Fruit fly (Drosophila melanogaster) whole organism: ENCODE measurements around the gene Exn.

Experiments used
- CG8478 ChIP-seq: fragments of >200 bp; optimal IDR thresholded peaks from 2 replicates; lab custom pipeline; 2018; ENCODE audit warnings: inconsistent platforms
- Dll ChIP-seq: fragments of >200 bp; optimal IDR thresholded peaks from 2 replicates; lab custom pipeline; 2017
- EcR ChIP-seq, 2 experiments: fragments of >200 bp; optimal IDR thresholded peaks; 2 replicates each; lab custom pipeline; 2017; ENCODE audit warnings: missing biosample characterization in 2 of 2, missing genetic modification characterization in 2 of 2, missing genetic modification reagents in 2 of 2
- pan ChIP-seq: fragments of >200 bp; optimal IDR thresholded peaks from 2 replicates; lab custom pipeline; 2017
- psq ChIP-seq: fragments of >200 bp; optimal IDR thresholded peaks from 2 replicates; lab custom pipeline; 2017
- usp ChIP-seq: fragments of >200 bp; optimal IDR thresholded peaks from 2 replicates; lab custom pipeline; 2017; ENCODE audit warnings: missing biosample characterization, missing genetic modification characterization, mixed read lengths

The Exn gene

DNA sequence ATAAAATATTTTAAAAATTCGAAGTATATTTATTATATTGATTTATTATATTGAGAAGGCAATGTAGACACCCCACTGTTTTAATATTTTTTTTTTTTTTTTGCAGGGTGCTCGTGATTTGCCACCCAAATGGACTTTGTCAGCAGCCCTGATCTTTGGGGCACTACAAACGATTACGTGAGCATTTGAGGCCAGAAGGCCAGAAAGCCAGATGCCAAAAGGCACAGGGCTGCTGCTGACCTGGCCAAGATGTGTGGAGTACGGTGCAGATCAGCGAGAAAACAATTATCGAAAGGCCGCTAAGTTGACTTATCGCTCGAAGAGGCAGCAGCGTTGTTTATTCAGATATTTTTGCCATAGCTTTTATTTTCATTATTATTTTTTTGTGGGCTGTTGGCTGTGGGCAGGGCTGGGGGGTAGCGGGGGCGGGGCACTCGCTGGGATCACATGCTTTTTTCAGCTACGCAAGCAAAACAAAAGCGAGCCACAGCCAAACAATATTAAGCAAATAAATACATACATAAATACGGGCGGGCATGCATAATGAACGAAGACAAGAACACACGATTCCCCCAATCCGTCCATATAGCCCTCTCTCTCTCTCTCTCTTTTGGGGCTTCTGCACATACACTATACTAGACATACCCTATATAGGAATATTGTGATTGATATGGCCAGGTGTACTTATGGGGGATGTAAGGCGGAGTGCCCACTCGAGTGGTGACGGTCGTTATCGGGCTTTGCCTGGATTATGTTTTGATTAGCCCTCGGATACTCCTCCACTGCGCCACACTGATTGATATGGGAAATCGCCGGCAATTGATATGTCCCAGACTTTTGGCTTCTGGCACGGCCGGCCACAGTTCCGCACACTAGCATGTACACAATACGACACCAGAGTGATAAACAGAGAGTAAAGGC is 33.7 kb downstream of the Exn start:
- TF ChIP-seq usp (GFP tag; lab: Kevin White, UChicago), result no peak
- no peak for TF ChIP-seq Dll (lab: Kevin White, UChicago)
- no peak for TF ChIP-seq EcR (GFP tag; optimal IDR thresholded peaks at IDR 0.05; lab: Kevin White, UChicago)
- TF ChIP-seq CG8478 (lab: Kevin White, UChicago), result no peak
- no peak for TF ChIP-seq pan (lab: Kevin White, UChicago)
- TF ChIP-seq psq (lab: Kevin White, UChicago), result no peak

DNA sequence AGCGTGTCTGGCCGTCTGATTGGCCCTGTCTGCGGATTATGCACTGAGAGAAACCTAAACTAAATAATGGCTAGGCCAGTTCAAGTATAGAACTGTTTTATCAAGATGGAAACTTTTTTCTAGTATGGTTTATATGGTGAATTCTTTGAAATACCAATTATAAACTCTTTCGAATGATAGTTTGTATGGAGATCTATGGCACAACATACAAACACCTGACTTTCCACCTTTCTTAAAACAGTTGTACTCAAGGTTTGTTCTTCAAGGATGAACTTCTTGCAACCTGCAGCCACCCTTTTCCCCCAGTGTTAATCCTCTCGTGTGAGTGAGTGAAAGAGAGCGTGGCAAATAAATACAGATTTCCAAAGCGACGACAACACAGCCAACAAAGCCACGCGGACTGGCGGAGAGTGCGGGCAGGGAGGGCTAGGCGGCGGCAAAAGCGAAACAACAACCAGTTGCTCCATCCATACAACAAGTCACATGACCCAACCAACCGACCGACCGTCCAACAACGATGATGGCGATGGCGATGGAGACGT is 34.5 kb downstream of the Exn start:
- no peak for TF ChIP-seq pan (lab: Kevin White, UChicago)
- TF ChIP-seq usp (GFP tag; lab: Kevin White, UChicago), result no peak
- no peak for TF ChIP-seq psq (lab: Kevin White, UChicago)
- TF ChIP-seq EcR (GFP tag; optimal IDR thresholded peaks at IDR 0.05; lab: Kevin White, UChicago), result no peak
- no peak for TF ChIP-seq CG8478 (lab: Kevin White, UChicago)
- no peak for TF ChIP-seq Dll (lab: Kevin White, UChicago)

DNA sequence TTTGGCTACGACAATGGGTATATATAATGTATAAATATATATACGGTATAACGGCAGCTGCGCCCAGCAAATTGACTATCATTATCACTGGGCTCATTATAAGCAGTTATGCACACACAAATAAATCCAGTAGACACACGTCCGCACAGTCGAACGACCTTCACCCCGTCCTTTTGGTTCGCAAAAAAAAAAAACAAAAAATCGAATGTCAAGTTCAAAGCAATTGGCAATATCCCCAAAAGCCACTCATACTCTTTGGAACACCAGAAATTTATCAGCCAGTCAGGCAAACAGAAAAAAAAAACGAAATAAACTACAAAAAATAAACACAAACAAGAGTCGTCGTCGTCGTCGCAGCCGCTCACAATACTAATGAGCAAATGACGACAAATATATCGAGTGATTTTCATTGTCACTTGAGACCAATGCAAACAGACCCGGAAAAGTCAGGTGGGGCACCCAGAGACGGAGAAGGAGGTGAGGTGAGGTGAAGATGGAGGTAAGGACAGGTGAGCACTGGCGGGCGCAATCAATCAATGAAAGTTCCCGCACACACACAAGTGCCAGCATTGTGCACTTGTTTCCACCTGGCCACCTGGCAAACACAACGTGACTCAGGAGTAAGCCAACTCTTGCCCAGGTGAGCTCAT is 35.1 kb downstream of the Exn start:
- TF ChIP-seq CG8478 (lab: Kevin White, UChicago) (no peak), EcR (GFP tag; optimal IDR thresholded peaks at IDR 0.05; lab: Kevin White, UChicago) (no peak), Dll (lab: Kevin White, UChicago) (no peak), usp (GFP tag; lab: Kevin White, UChicago) (no peak), psq (lab: Kevin White, UChicago) (no peak), pan (lab: Kevin White, UChicago) (no peak)

DNA sequence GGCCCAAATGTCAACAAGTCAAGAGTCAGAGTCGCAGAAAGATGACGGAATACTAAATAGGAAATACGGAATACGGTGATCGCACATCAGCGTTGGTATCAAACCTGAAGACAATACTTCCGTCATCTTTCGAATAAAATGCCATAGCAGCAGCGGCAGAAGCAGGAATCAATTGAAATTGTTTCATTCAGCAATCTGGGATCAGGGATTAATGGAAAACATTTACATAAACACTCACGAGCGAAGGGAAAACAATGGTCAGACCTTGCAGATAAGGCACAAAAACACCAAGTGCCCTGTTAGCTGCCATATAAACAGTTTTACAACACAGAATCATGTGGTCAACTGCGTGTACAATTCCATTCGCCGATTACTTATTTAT is 35.6 kb downstream of the Exn start:
- no peak for TF ChIP-seq pan (lab: Kevin White, UChicago)
- TF ChIP-seq usp (GFP tag; lab: Kevin White, UChicago), result no peak
- no peak for TF ChIP-seq psq (lab: Kevin White, UChicago)
- no peak for TF ChIP-seq EcR (GFP tag; optimal IDR thresholded peaks at IDR 0.05; lab: Kevin White, UChicago)
- TF ChIP-seq Dll (lab: Kevin White, UChicago), result no peak
- no peak for TF ChIP-seq CG8478 (lab: Kevin White, UChicago)

DNA sequence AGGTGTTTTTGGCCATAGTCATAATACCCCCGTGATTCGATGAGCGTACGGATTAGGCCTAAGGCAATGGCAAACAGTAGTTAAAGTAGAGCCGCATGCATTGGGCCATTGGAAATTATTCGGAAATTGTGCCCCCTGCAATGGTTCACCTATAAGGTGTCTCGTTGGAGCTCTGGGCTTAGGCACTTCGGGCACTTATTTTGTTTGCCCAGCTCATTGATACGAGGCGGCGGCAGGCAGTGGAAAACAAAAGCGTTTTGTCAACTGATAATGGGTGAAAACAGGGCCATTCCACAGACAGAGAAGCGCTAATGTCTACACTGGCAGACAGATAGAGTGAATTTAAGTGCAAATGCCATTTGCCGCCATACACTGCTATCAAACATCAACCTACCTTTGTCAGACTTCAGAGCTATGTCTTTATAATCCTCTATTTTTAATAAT is 36.5 kb downstream of the Exn start:
- TF ChIP-seq Dll (lab: Kevin White, UChicago) (no peak), usp (GFP tag; lab: Kevin White, UChicago) (no peak), EcR (GFP tag; optimal IDR thresholded peaks at IDR 0.05; lab: Kevin White, UChicago) (no peak), psq (lab: Kevin White, UChicago) (no peak), pan (lab: Kevin White, UChicago) (no peak), CG8478 (lab: Kevin White, UChicago) (no peak)

DNA sequence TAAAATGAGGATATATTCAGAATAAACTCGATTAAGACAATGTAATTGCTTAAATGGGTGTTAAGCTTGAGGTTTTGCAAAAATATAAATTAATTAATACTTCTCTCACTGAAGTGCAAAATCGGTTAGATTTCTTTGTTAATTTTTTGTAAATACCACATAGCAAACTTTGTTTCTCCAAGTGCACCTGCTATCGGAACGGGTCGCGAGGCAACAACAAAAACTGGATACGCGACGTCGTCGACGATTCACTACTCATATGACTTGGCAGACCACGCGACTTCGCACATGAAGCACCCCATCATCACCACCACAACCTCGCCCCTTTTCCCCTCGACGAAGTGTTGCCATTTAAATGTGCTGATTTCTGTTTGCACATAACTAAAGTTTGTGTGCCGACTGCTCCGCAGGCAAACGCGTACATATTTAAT is 37.2 kb downstream of the Exn start:
- TF ChIP-seq EcR (GFP tag; optimal IDR thresholded peaks at IDR 0.05; lab: Kevin White, UChicago) (no peak), psq (lab: Kevin White, UChicago) (no peak), usp (GFP tag; lab: Kevin White, UChicago) (no peak), Dll (lab: Kevin White, UChicago) (no peak), pan (lab: Kevin White, UChicago) (no peak), CG8478 (lab: Kevin White, UChicago) (no peak)

DNA sequence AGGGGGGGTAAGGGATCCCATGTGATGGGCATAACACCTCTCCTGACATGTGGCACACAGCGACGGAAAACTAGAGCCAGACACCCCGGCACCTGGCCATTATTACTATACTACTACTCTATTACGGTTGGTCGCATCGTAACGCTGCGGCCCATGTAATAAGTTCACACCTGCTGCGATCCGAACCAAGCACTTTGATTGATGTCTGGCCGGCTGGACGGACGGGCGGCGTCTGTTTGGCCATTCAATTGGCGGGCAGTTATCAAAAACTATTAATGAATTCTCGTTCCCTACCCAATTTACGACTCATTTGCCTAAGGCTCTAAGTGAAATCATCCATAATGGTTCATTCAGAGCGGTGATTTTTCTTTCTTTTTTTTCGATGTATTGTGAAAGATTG is 37.7 kb downstream of the Exn start:
- TF ChIP-seq Dll (lab: Kevin White, UChicago), result no peak
- TF ChIP-seq psq (lab: Kevin White, UChicago), result no peak
- TF ChIP-seq EcR (GFP tag; optimal IDR thresholded peaks at IDR 0.05; lab: Kevin White, UChicago), result no peak
- no peak for TF ChIP-seq usp (GFP tag; lab: Kevin White, UChicago)
- no peak for TF ChIP-seq pan (lab: Kevin White, UChicago)
- no peak for TF ChIP-seq CG8478 (lab: Kevin White, UChicago)

DNA sequence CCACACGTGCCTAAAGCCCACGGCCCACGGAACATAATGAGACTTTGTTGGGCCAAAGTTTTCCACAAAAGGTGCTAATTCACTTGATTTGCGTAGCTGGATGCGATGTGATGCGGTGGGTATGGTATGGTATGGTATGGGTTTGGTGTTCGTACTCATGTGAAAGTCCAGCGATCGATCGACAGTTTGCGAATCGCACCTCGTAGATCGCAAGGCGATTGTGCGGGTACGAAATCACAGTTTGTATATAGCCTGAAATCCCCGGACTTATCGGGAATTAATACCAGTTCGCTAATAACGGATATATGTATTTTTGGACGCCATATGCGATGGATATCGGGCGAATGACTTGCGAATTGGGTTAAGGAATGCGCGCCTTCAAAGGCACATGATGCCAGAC is 38.1 kb downstream of the Exn start:
- TF ChIP-seq usp (GFP tag; lab: Kevin White, UChicago), result no peak
- no peak for TF ChIP-seq CG8478 (lab: Kevin White, UChicago)
- no peak for TF ChIP-seq psq (lab: Kevin White, UChicago)
- no peak for TF ChIP-seq pan (lab: Kevin White, UChicago)
- no peak for TF ChIP-seq EcR (GFP tag; optimal IDR thresholded peaks at IDR 0.05; lab: Kevin White, UChicago)
- no peak for TF ChIP-seq Dll (lab: Kevin White, UChicago)

DNA sequence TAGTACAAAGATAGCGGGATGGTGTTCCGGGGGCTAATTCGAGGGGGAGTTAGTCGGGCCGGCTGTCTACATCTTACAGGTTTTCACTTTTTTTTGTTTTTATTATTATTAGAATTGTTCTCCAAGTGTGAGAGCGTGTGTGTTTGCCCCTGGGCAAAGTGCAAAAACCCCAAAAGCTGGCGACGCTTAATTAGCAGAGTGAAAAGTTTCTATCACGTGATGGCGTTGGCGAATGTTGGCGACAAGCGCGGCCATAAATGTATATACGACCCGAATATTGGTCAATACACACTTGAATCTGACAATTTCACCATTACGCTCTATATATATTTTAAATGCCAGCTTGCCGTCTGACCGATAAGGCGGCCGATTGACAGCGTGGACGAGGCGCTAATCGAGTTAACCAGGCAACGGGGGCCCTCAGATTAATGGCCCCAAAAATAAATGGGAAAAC is 39.1 kb downstream of the Exn start:
- TF ChIP-seq CG8478 (lab: Kevin White, UChicago) (no peak), Dll (lab: Kevin White, UChicago) (no peak), pan (lab: Kevin White, UChicago) (no peak), usp (GFP tag; lab: Kevin White, UChicago) (no peak), psq (lab: Kevin White, UChicago) (no peak), EcR (GFP tag; optimal IDR thresholded peaks at IDR 0.05; lab: Kevin White, UChicago) (no peak)

DNA sequence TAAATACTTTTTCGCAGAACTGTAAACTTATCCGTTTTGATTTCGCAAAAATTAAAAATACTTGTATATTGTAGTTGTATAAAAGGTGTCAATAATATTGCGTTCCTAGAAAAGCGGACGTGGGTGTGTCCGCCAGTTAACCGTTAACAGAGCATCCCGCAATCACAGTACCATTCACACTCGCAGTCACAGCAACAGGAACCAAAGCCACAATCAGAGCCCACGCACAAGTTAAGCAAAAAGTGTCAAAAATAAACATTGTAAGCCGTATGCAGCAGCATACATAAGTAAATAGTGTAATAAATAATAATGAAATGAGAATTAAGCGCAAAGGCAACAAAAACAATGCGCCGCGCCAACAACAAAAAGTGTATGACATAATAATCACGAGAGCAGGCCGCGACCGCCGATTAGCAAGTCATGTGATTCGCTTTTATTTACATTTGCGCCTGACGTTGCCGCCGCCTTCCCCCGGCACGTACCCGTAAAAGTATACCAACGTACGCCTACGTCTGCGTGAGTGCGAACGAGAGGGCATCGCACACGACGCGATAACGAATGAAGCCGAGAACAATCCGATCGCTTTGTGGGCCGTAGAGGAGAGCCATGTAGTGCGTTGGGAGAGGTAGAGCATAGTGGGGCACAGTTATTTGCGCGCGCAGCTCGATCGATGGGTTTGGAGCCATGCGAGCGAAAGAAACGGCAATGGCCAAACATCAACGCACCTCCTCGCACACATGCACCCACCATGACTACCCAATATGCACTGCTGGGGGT is 40.1 kb downstream of the Exn start:
- TF ChIP-seq usp (GFP tag; lab: Kevin White, UChicago) (no peak), EcR (GFP tag; optimal IDR thresholded peaks at IDR 0.05; lab: Kevin White, UChicago) (peak in 1 of 2 experiments; percentile 38), pan (lab: Kevin White, UChicago) (no peak), CG8478 (lab: Kevin White, UChicago) (peak; percentile 21), psq (lab: Kevin White, UChicago) (no peak)
